Fruit fly (Drosophila melanogaster) whole organism: ENCODE results near the gene CG12499.

Source experiments
- psq ChIP-seq: fragments of >200 bp; optimal IDR thresholded peaks from 2 replicates; lab custom pipeline; 2017
- usp ChIP-seq: fragments of >200 bp; optimal IDR thresholded peaks from 2 replicates; lab custom pipeline; 2017; ENCODE audit warnings: missing biosample characterization, missing genetic modification characterization, mixed read lengths

dm6 chr3R:22483537-22483936, 37.1 kb upstream of the CG12499 start:
- TF ChIP-seq usp (GFP tag; lab: Kevin White, UChicago) (no peak), psq (lab: Kevin White, UChicago) (no peak)
